Worm (Caenorhabditis elegans) whole organism, mixed stage, embryonic: ENCODE measurements around the gene K08E5.1.

Source experiments
- M03D4.4 ChIP-seq: sonication (generic microtip); optimal IDR thresholded peaks from 2 replicates; lab custom pipeline; 2017; ENCODE audit warnings: mild to moderate bottlenecking, missing genetic modification characterization, missing compliant biosample characterization
- ceh-43 ChIP-seq: fragments of 200-800 bp; sonication (Bioruptor generic); optimal IDR thresholded peaks from 2 replicates; lab custom pipeline; 2018; ENCODE audit warnings: mild to moderate bottlenecking, missing genetic modification characterization, moderate library complexity, missing compliant biosample characterization
- ces-1 ChIP-seq: fragments of 150-350 bp; optimal IDR thresholded peaks from 2 replicates; lab custom pipeline; 2014; ENCODE audit warnings: missing biosample characterization, missing genetic modification reagents, missing genetic modification characterization
- elt-1 ChIP-seq: sonication (generic microtip); optimal IDR thresholded peaks from 2 replicates; lab custom pipeline; 2017; ENCODE audit warnings: missing genetic modification characterization, mild to moderate bottlenecking, missing compliant biosample characterization, antibody characterized with exemption, moderate library complexity, borderline replicate concordance; ENCODE audit not compliant: insufficient read depth
- elt-3 ChIP-seq: fragments of 150-350 bp; optimal IDR thresholded peaks from 2 replicates; lab custom pipeline; 2014; ENCODE audit warnings: missing biosample characterization, missing genetic modification characterization
- lin-13 ChIP-seq: fragments of 150-350 bp; optimal IDR thresholded peaks from 2 replicates; lab custom pipeline; 2014; ENCODE audit warnings: missing biosample characterization, missing genetic modification characterization
- lin-32 ChIP-seq: fragments of 200-800 bp; sonication (Bioruptor generic); optimal IDR thresholded peaks from 2 replicates; lab custom pipeline; 2018; ENCODE audit warnings: mild to moderate bottlenecking, missing genetic modification characterization, missing compliant biosample characterization
- nhr-237 ChIP-seq: fragments of 150-350 bp; optimal IDR thresholded peaks from 2 replicates; lab custom pipeline; 2014; ENCODE audit warnings: missing biosample characterization, missing genetic modification characterization
- nhr-28 ChIP-seq: fragments of 150-350 bp; optimal IDR thresholded peaks from 2 replicates; lab custom pipeline; 2014; ENCODE audit warnings: missing biosample characterization, missing genetic modification characterization
- snpc-4 ChIP-seq: fragments of 150-350 bp; optimal IDR thresholded peaks from 2 replicates; lab custom pipeline; 2014; ENCODE audit warnings: missing biosample characterization, missing genetic modification characterization
- sptf-1 ChIP-seq: sonication (generic microtip); optimal IDR thresholded peaks from 2 replicates; lab custom pipeline; 2017; ENCODE audit warnings: mild to moderate bottlenecking, missing genetic modification characterization, moderate library complexity, missing compliant biosample characterization
- unc-39 ChIP-seq: fragments of 150-350 bp; optimal IDR thresholded peaks from 2 replicates; lab custom pipeline; 2014; ENCODE audit warnings: missing biosample characterization, missing genetic modification characterization
- unc-62 ChIP-seq: fragments of 150-350 bp; optimal IDR thresholded peaks from 2 replicates; lab custom pipeline; 2014; ENCODE audit warnings: missing biosample characterization, missing genetic modification reagents, missing genetic modification characterization
- ztf-11 ChIP-seq: fragments of 150-350 bp; optimal IDR thresholded peaks from 2 replicates; lab custom pipeline; 2014; ENCODE audit warnings: missing biosample characterization, missing genetic modification characterization

ce11 chrIII:10151719-10152118, 5.1 kb upstream of the K08E5.1 start:
- TF ChIP-seq elt-3 (tag; lab: Kevin White, UChicago), result no peak
- TF ChIP-seq M03D4.4 (tag; lab: Kevin White, UChicago), result no peak
- TF ChIP-seq unc-62 (GFP tag; lab: Kevin White, UChicago), result no peak
- no peak for TF ChIP-seq nhr-28 (tag; lab: Kevin White, UChicago)
- TF ChIP-seq snpc-4 (tag; lab: Kevin White, UChicago), result no peak
- no peak for TF ChIP-seq elt-1 (tag; lab: Kevin White, UChicago)
- TF ChIP-seq unc-39 (tag; lab: Kevin White, UChicago), result no peak
- TF ChIP-seq ztf-11 (tag; lab: Kevin White, UChicago), result no peak
- no peak for TF ChIP-seq lin-13 (tag; lab: Kevin White, UChicago)
- TF ChIP-seq ceh-43 (GFP tag; lab: Kevin White, UChicago), result no peak
- no peak for TF ChIP-seq sptf-1 (tag; lab: Kevin White, UChicago)
- TF ChIP-seq ces-1 (GFP tag; lab: Kevin White, UChicago), result peak; percentile 44
- no peak for TF ChIP-seq nhr-237
- no peak for TF ChIP-seq lin-32 (GFP tag; lab: Kevin White, UChicago)
